Fruit fly (Drosophila melanogaster): Measurements from ENCODE around the gene CG34434.

dm6 chrX:5604181-5604580 lies 12.0 kb downstream of the CG34434 start:
- TF ChIP-seq CTCF (optimal IDR thresholded peaks at IDR 0.05) (no peak), CG8478 (optimal IDR thresholded peaks at IDR 0.05) (no peak)
